Fruit fly (Drosophila melanogaster) whole organism, embryonic: Measurements from ENCODE around the gene CG33932.

Experiments
- Blimp-1 ChIP-seq: fragments of 200-800 bp; sonication (Bioruptor generic); optimal IDR thresholded peaks from 3 replicates; lab custom pipeline; 2018; ENCODE audit warnings: missing biosample characterization, missing genetic modification characterization, mild to moderate bottlenecking, moderate library complexity, missing genetic modification reagents
- CG10321 ChIP-seq: fragments of 200-800 bp; sonication (Bioruptor generic); IDR thresholded peaks from 2 replicates; pipeline ENCODE4 v1.3.6; 2022; ENCODE audit warnings: missing biosample characterization, missing genetic modification characterization
- CG10543 ChIP-seq: fragments of 200-800 bp; sonication (Bioruptor generic); optimal IDR thresholded peaks from 3 replicates; lab custom pipeline; 2017; ENCODE audit warnings: missing biosample characterization, mild to moderate bottlenecking, missing genetic modification characterization, moderate library complexity
- CG12236 ChIP-seq: fragments of 200-800 bp; sonication (Bioruptor generic); optimal IDR thresholded peaks from 2 replicates; lab custom pipeline; 2016; ENCODE audit warnings: missing biosample characterization, missing genetic modification characterization
- CG12769 ChIP-seq: fragments of 200-800 bp; sonication (Bioruptor generic); optimal IDR thresholded peaks from 2 replicates; lab custom pipeline; 2019; ENCODE audit warnings: missing biosample characterization, mild to moderate bottlenecking, missing genetic modification characterization, moderate library complexity
- CG15479 ChIP-seq: fragments of 200-800 bp; sonication (Bioruptor generic); optimal IDR thresholded peaks from 3 replicates; lab custom pipeline; 2019; ENCODE audit warnings: missing biosample characterization, mild to moderate bottlenecking, missing genetic modification characterization, moderate library complexity
- CG15696 ChIP-seq: fragments of 200-800 bp; sonication (Bioruptor generic); optimal IDR thresholded peaks from 2 replicates; lab custom pipeline; 2019; ENCODE audit warnings: missing biosample characterization, mild to moderate bottlenecking, missing genetic modification characterization, moderate library complexity
- CG1603 ChIP-seq: fragments of 200-800 bp; sonication (Bioruptor generic); optimal IDR thresholded peaks from 2 replicates; lab custom pipeline; 2019; ENCODE audit warnings: missing biosample characterization, mild to moderate bottlenecking, missing genetic modification characterization, moderate library complexity
- CG1647 ChIP-seq: fragments of 200-800 bp; sonication (Bioruptor generic); optimal IDR thresholded peaks from 3 replicates; lab custom pipeline; 2016; ENCODE audit warnings: missing biosample characterization, missing genetic modification characterization
- CG17361 ChIP-seq: fragments of 200-800 bp; sonication (Bioruptor generic); IDR thresholded peaks from 3 replicates; pipeline ENCODE4 v1.3.6; 2022; ENCODE audit warnings: missing biosample characterization, missing genetic modification characterization
- CG18262 ChIP-seq: fragments of 200-800 bp; optimal IDR thresholded peaks from 3 replicates; lab custom pipeline; 2019; ENCODE audit warnings: missing biosample characterization, mild to moderate bottlenecking, missing genetic modification characterization, moderate library complexity
- CG34224 ChIP-seq: fragments of 200-800 bp; sonication (Bioruptor generic); IDR thresholded peaks from 3 replicates; pipeline ENCODE4 v1.3.6; 2022; ENCODE audit warnings: missing biosample characterization, missing genetic modification characterization; ENCODE audit not compliant: partially characterized antibody
- CG34376 ChIP-seq: fragments of 200-800 bp; sonication (Bioruptor generic); optimal IDR thresholded peaks from 2 replicates; lab custom pipeline; 2018; ENCODE audit warnings: missing biosample characterization, mild to moderate bottlenecking, missing genetic modification characterization
- CG3847 ChIP-seq: fragments of 200-800 bp; sonication (Bioruptor generic); IDR thresholded peaks from 2 replicates; pipeline ENCODE4 v1.3.6; 2022; ENCODE audit warnings: missing biosample characterization, missing genetic modification characterization
- CG4328 ChIP-seq: fragments of 200-800 bp; sonication (Bioruptor generic); optimal IDR thresholded peaks from 3 replicates; lab custom pipeline; 2017; ENCODE audit warnings: missing biosample characterization, missing genetic modification reagents, missing genetic modification characterization
- CG4854 ChIP-seq: fragments of 200-800 bp; sonication (Bioruptor generic); optimal IDR thresholded peaks from 2 replicates; lab custom pipeline; 2016; ENCODE audit warnings: missing biosample characterization, missing genetic modification characterization, inconsistent platforms
- CG5180 ChIP-seq: fragments of 200-800 bp; sonication (Bioruptor generic); optimal IDR thresholded peaks from 3 replicates; lab custom pipeline; 2017; ENCODE audit warnings: missing biosample characterization, missing genetic modification characterization, mild to moderate bottlenecking, moderate library complexity, missing genetic modification reagents
- CG8924 ChIP-seq: fragments of 200-800 bp; optimal IDR thresholded peaks from 3 replicates; lab custom pipeline; 2019; ENCODE audit warnings: missing biosample characterization, mild to moderate bottlenecking, missing genetic modification characterization, moderate library complexity
- CTCF ChIP-seq: fragments of 200-800 bp; sonication (Bioruptor generic); optimal IDR thresholded peaks from 2 replicates; lab custom pipeline; 2017; ENCODE audit warnings: missing biosample characterization, mild to moderate bottlenecking, missing genetic modification characterization, moderate library complexity
- Dbx ChIP-seq: fragments of 200-800 bp; sonication (Bioruptor generic); IDR thresholded peaks from 3 replicates; pipeline ENCODE4 v1.3.6; 2022; ENCODE audit warnings: missing biosample characterization, missing genetic modification characterization
- Doc2 ChIP-seq: fragments of 200-800 bp; sonication (Bioruptor generic); IDR thresholded peaks from 2 replicates; pipeline ENCODE4 v1.3.6; 2022; ENCODE audit warnings: missing biosample characterization, missing genetic modification characterization
- Ets65A ChIP-seq: fragments of 200-800 bp; sonication (Bioruptor generic); peaks from one replicate; lab custom pipeline; 2016; ENCODE audit warnings: missing biosample characterization, missing genetic modification characterization
- Ets97D ChIP-seq: fragments of 200-800 bp; sonication (Bioruptor generic); optimal IDR thresholded peaks from 3 replicates; lab custom pipeline; 2016; ENCODE audit warnings: missing biosample characterization, missing genetic modification characterization
- GATAe ChIP-seq: fragments of 200-800 bp; sonication (Bioruptor generic); conservative IDR thresholded peaks from 2 replicates; pipeline ENCODE4 v1.3.6; 2022; ENCODE audit warnings: missing biosample characterization, missing genetic modification characterization
- H15 ChIP-seq: fragments of 200-800 bp; sonication (Bioruptor generic); IDR thresholded peaks from 3 replicates; pipeline ENCODE4 v1.3.6; 2022; ENCODE audit warnings: missing biosample characterization, missing genetic modification characterization
- Hey ChIP-seq: fragments of 200-800 bp; sonication (Bioruptor generic); optimal IDR thresholded peaks from 3 replicates; lab custom pipeline; 2018; ENCODE audit warnings: missing biosample characterization, mild to moderate bottlenecking, missing genetic modification characterization
- Max ChIP-seq: fragments of 200-800 bp; sonication (Bioruptor generic); optimal IDR thresholded peaks from 2 replicates; lab custom pipeline; 2016; ENCODE audit warnings: missing biosample characterization, mild to moderate bottlenecking, missing genetic modification characterization
- Med ChIP-seq: fragments of 200-800 bp; sonication (Bioruptor generic); peaks from one replicate; lab custom pipeline; 2016; ENCODE audit warnings: missing biosample characterization, missing genetic modification characterization, mild to moderate bottlenecking, inconsistent platforms, moderate library complexity
- Oaz ChIP-seq: fragments of 200-800 bp; sonication (Bioruptor generic); IDR thresholded peaks from 2 replicates; pipeline ENCODE4 v1.3.6; 2022; ENCODE audit warnings: missing biosample characterization, missing genetic modification characterization
- Pdp1 ChIP-seq, 2 experiments: fragments of 200-800 bp; sonication (Bioruptor generic); optimal IDR thresholded peaks; 3 replicates each; lab custom pipeline; 2016; ENCODE audit warnings: missing biosample characterization in 2 of 2, missing genetic modification characterization in 2 of 2, mild to moderate bottlenecking in 1 of 2, moderate library complexity in 1 of 2
- Ptx1 ChIP-seq: fragments of 200-800 bp; sonication (Bioruptor generic); IDR thresholded peaks from 2 replicates; pipeline ENCODE4 v1.3.6; 2022; ENCODE audit warnings: missing biosample characterization, missing genetic modification characterization
- Scr ChIP-seq: fragments of 200-800 bp; sonication (Bioruptor generic); IDR thresholded peaks from 2 replicates; pipeline ENCODE4 v1.3.6; 2022; ENCODE audit warnings: missing biosample characterization, missing genetic modification characterization; ENCODE audit not compliant: partially characterized antibody
- Side ChIP-seq: fragments of 200-800 bp; sonication (Bioruptor generic); optimal IDR thresholded peaks from 2 replicates; lab custom pipeline; 2016; ENCODE audit warnings: missing biosample characterization, missing genetic modification characterization
- TFAM ChIP-seq: fragments of 200-800 bp; sonication (Bioruptor generic); optimal IDR thresholded peaks from 2 replicates; lab custom pipeline; 2017; ENCODE audit warnings: missing biosample characterization, missing genetic modification characterization, inconsistent platforms
- Usf ChIP-seq: fragments of 200-800 bp; sonication (Bioruptor generic); optimal IDR thresholded peaks from 2 replicates; lab custom pipeline; 2017; ENCODE audit warnings: missing genotype, missing biosample characterization, missing genetic modification characterization
- Vsx1 ChIP-seq: fragments of 200-800 bp; sonication (Bioruptor generic); optimal IDR thresholded peaks from 2 replicates; lab custom pipeline; 2017; ENCODE audit warnings: missing biosample characterization, mild to moderate bottlenecking, missing genetic modification characterization, missing genetic modification reagents
- ac ChIP-seq: fragments of 200-800 bp; sonication (Bioruptor generic); optimal IDR thresholded peaks from 3 replicates; lab custom pipeline; 2017; ENCODE audit warnings: missing biosample characterization, mild to moderate bottlenecking, missing genetic modification characterization
- chinmo ChIP-seq: fragments of 200-800 bp; sonication (Bioruptor generic); IDR thresholded peaks from 4 replicates; pipeline ENCODE4 v1.3.6; 2022; ENCODE audit warnings: missing biosample characterization, missing genetic modification characterization; ENCODE audit not compliant: partially characterized antibody
- ci ChIP-seq: fragments of 200-800 bp; sonication (Bioruptor generic); IDR thresholded peaks from 3 replicates; pipeline ENCODE4 v1.3.6; 2022; ENCODE audit warnings: missing biosample characterization, missing genetic modification characterization
- cwo ChIP-seq: fragments of 200-800 bp; sonication (Bioruptor generic); optimal IDR thresholded peaks from 3 replicates; lab custom pipeline; 2017; ENCODE audit warnings: missing biosample characterization, missing genetic modification characterization, mild to moderate bottlenecking, moderate library complexity, missing genetic modification reagents
- exex ChIP-seq: fragments of 200-800 bp; sonication (Bioruptor generic); optimal IDR thresholded peaks from 4 replicates; lab custom pipeline; 2018; ENCODE audit warnings: missing biosample characterization, mild to moderate bottlenecking, missing genetic modification characterization, moderate library complexity
- grn ChIP-seq: fragments of 200-800 bp; sonication (Bioruptor generic); optimal IDR thresholded peaks from 3 replicates; lab custom pipeline; 2017; ENCODE audit warnings: missing biosample characterization, missing genetic modification characterization
- kni ChIP-seq: fragments of 200-800 bp; sonication (Bioruptor generic); optimal IDR thresholded peaks from 3 replicates; lab custom pipeline; 2017; ENCODE audit warnings: mild to moderate bottlenecking, missing biosample characterization, missing genetic modification reagents, missing genetic modification characterization
- mirr ChIP-seq: fragments of 200-800 bp; sonication (Bioruptor generic); optimal IDR thresholded peaks from 3 replicates; lab custom pipeline; 2018; ENCODE audit warnings: missing biosample characterization, mild to moderate bottlenecking, missing genetic modification characterization
- pnt ChIP-seq: fragments of 200-800 bp; sonication (Bioruptor generic); optimal IDR thresholded peaks from 3 replicates; lab custom pipeline; 2016; ENCODE audit warnings: missing biosample characterization, missing genetic modification characterization
- salm ChIP-seq: fragments of 200-800 bp; sonication (Bioruptor generic); optimal IDR thresholded peaks from 2 replicates; lab custom pipeline; 2018; ENCODE audit warnings: missing biosample characterization, mild to moderate bottlenecking, missing genetic modification characterization
- sens ChIP-seq: fragments of 200-800 bp; sonication (Bioruptor generic); peaks from one replicate; lab custom pipeline; 2016; ENCODE audit warnings: missing biosample characterization, missing genetic modification characterization
- sisA ChIP-seq: fragments of 200-800 bp; sonication (Bioruptor generic); IDR thresholded peaks from 2 replicates; pipeline ENCODE4 v1.3.6; 2022; ENCODE audit warnings: missing biosample characterization, missing genetic modification characterization
- sug ChIP-seq: fragments of 200-800 bp; optimal IDR thresholded peaks from 2 replicates; lab custom pipeline; 2019; ENCODE audit warnings: missing biosample characterization, mild to moderate bottlenecking, missing genetic modification characterization, moderate library complexity
- tgo ChIP-seq: fragments of 200-800 bp; sonication (Bioruptor generic); IDR thresholded peaks from 3 replicates; pipeline ENCODE4 v1.3.6; 2022; ENCODE audit warnings: missing biosample characterization, missing genetic modification characterization
- tio ChIP-seq: fragments of 200-800 bp; sonication (Bioruptor generic); optimal IDR thresholded peaks from 2 replicates; lab custom pipeline; 2017; ENCODE audit warnings: missing biosample characterization, missing genetic modification characterization, inconsistent platforms
- tll ChIP-seq, 2 experiments: fragments of 200-800 bp in 1 of 2; fragments of >200 bp in 1 of 2; sonication (Bioruptor generic) in 1 of 2; optimal IDR thresholded peaks; 2 replicates each; lab custom pipeline; 2017 to 2019; ENCODE audit warnings: missing biosample characterization in 2 of 2, missing genetic modification characterization in 2 of 2, mild to moderate bottlenecking in 1 of 2, moderate library complexity in 1 of 2
- tup ChIP-seq: fragments of 200-800 bp; sonication (Bioruptor generic); optimal IDR thresholded peaks from 2 replicates; lab custom pipeline; 2016; ENCODE audit warnings: missing biosample characterization, mild to moderate bottlenecking, missing genetic modification characterization, moderate library complexity

CG33932 gene

dm6 chrX:19752344-19752743 is 8.1 kb downstream of the CG33932 start:
- no peak for TF ChIP-seq CG18262
- no peak for TF ChIP-seq tll (GFP tag; optimal IDR thresholded peaks at IDR 0.05; lab: Kevin White, UChicago)
- no peak for TF ChIP-seq CG15479 (GFP tag; lab: Kevin White, UChicago)
- peak; percentile 74 for TF ChIP-seq Med (GFP tag; lab: Kevin White, UChicago)
- no peak for TF ChIP-seq CG3847 (GFP tag; lab: Robert Waterston, UW)
- TF ChIP-seq salm (tag; lab: Kevin White, UChicago), result no peak
- TF ChIP-seq GATAe, result 0 out of 2 replicates have a peak, but pooled peaks have one; percentile 30
- TF ChIP-seq chinmo, result 0 out of 4 replicates have a peak, but pooled peaks have one; percentile 56
- 0 out of 3 replicates have a peak, but pooled peaks have one; percentile 33 for TF ChIP-seq ci (GFP tag; lab: Robert Waterston, UW)
- peak; percentile 88 for TF ChIP-seq grn
- no peak for TF ChIP-seq Blimp-1
- no peak for TF ChIP-seq tio
- peak; percentile 95 for TF ChIP-seq mirr (GFP tag; lab: Kevin White, UChicago)
- peak; percentile 84 for TF ChIP-seq Ets65A (GFP tag; lab: Kevin White, UChicago)
- no peak for TF ChIP-seq CG12236 (GFP tag; lab: Kevin White, UChicago)
- peak in 1 of 2 experiments; percentile 44 for TF ChIP-seq Pdp1 (GFP tag; optimal IDR thresholded peaks at IDR 0.05; lab: Kevin White, UChicago)
- peak; percentile 36 for TF ChIP-seq Hey (tag; lab: Kevin White, UChicago)
- TF ChIP-seq CG10321 (GFP tag; lab: Robert Waterston, UW), result no peak
- no peak for TF ChIP-seq ac
- peak; percentile 71 for TF ChIP-seq sug (tag; lab: Kevin White, UChicago)
- no peak for TF ChIP-seq tup
- no peak for TF ChIP-seq Side (GFP tag; lab: Kevin White, UChicago)
- TF ChIP-seq CG10543 (GFP tag; lab: Kevin White, UChicago), result peak; percentile 55
- TF ChIP-seq CG1647 (GFP tag; lab: Kevin White, UChicago), result no peak
- no peak for TF ChIP-seq TFAM (GFP tag; lab: Kevin White, UChicago)
- TF ChIP-seq sisA (GFP tag; lab: Robert Waterston, UW), result no peak
- no peak for TF ChIP-seq Scr (GFP tag; lab: Robert Waterston, UW)
- TF ChIP-seq Doc2, result no peak
- no peak for TF ChIP-seq Usf
- no peak for TF ChIP-seq CG34224 (GFP tag; lab: Robert Waterston, UW)
- peak; percentile 30 for TF ChIP-seq Vsx1 (GFP tag; lab: Kevin White, UChicago)
- peak; percentile 54 for TF ChIP-seq cwo (GFP tag; lab: Kevin White, UChicago)
- TF ChIP-seq CG17361 (GFP tag; lab: Robert Waterston, UW), result no peak
- no peak for TF ChIP-seq Ets97D (GFP tag; lab: Kevin White, UChicago)
- TF ChIP-seq exex, result peak; percentile 95
- TF ChIP-seq CG34376 (GFP tag; lab: Kevin White, UChicago), result peak; percentile 1

DNA sequence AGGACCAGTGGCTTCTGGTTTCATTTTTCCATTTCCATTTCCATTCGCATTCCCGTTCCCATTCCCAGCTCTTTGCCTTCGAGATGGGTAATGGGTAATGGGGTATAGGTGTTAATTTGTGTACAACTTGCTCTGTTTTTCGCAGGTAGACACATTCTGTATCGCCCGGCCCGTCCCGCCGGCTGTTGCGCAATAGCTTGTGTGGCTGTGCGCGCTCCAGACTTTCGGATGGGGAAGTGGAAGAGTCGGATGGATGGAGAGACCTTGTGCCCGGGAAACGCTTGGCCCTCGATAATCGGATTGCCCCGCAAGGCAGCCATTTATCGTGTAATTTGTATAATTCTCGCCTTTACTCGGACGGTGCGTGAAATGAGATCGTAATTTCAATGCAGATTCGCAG is 9.5 kb downstream of the CG33932 start:
- no peak for TF ChIP-seq tgo (GFP tag; lab: Robert Waterston, UW)
- no peak for TF ChIP-seq Oaz (GFP tag; lab: Robert Waterston, UW)
- no peak for TF ChIP-seq CG1603 (tag; lab: Kevin White, UChicago)
- TF ChIP-seq CG5180 (GFP tag; lab: Kevin White, UChicago), result no peak
- TF ChIP-seq CG12769 (tag; lab: Kevin White, UChicago), result peak; percentile 73
- no peak for TF ChIP-seq Ptx1 (GFP tag; lab: Robert Waterston, UW)
- no peak for TF ChIP-seq CG15696 (tag; lab: Kevin White, UChicago)
- TF ChIP-seq CG34224 (GFP tag; lab: Robert Waterston, UW), result no peak
- TF ChIP-seq pnt (GFP tag; lab: Kevin White, UChicago), result no peak
- peak; percentile 43 for TF ChIP-seq kni (GFP tag; lab: Kevin White, UChicago)
- no peak for TF ChIP-seq Dbx (GFP tag; lab: Robert Waterston, UW)
- no peak for TF ChIP-seq CTCF
- TF ChIP-seq CG4854 (GFP tag; lab: Kevin White, UChicago), result no peak
- no peak for TF ChIP-seq CG8924 (tag; lab: Kevin White, UChicago)
- TF ChIP-seq H15 (GFP tag; lab: Robert Waterston, UW), result no peak
- TF ChIP-seq sens (GFP tag; lab: Kevin White, UChicago), result no peak
- no peak for TF ChIP-seq CG1647 (GFP tag; lab: Kevin White, UChicago)
- TF ChIP-seq CG4328, result no peak
- TF ChIP-seq Max, result no peak
